Worm (Caenorhabditis elegans): ENCODE measurements around the gene F36H5.13.
A peak's percentile ranks its signal among the peaks of the same experiment; 100 is the strongest.

The F36H5.13 gene

DNA sequence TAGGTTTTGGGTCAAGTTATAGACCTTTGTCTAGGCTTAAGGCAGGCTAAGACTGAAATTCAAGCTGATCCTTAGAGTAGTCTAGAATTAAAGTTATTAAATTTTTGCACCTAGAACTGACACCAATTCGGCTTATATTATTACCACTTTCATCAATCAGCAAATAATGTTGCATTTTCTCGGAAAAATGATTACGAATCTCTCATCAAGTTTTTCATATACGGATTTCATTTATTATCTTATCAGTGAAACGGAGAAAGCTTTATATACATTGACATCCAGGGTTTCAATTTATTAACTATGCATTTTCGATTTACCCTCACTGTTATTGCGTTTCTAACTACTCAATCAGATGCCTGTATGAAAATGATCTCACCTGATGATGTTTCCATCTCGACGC lies 9.1 kb downstream of the F36H5.13 start, which contains the start of gene K07G6.1:
K07G6.1 (plus strand) TSS at position 301 of the 400 bp plus-strand sequence.
- TF ChIP-seq klf-2 (GFP tag; conservative IDR thresholded peaks at IDR 0.05), result no peak
- TF ChIP-seq ref-1 (GFP tag; conservative IDR thresholded peaks at IDR 0.05), result no peak
- TF ChIP-seq flt-1 (GFP tag; IDR thresholded peaks at IDR 0.05), result no peak
- no peak for TF ChIP-seq ztf-29 (GFP tag; IDR thresholded peaks at IDR 0.05)
- no peak for TF ChIP-seq T22C8.4 (GFP tag; IDR thresholded peaks at IDR 0.05)
- no peak for TF ChIP-seq cog-1 (tag; optimal IDR thresholded peaks at IDR 0.05)
- no peak for TF ChIP-seq ztf-23 (GFP tag; IDR thresholded peaks at IDR 0.05)
- no peak for TF ChIP-seq tab-1 (GFP tag; IDR thresholded peaks at IDR 0.05)
- no peak for TF ChIP-seq med-1 (GFP tag; optimal IDR thresholded peaks at IDR 0.05; ENCODE audit: insufficient read depth)

DNA sequence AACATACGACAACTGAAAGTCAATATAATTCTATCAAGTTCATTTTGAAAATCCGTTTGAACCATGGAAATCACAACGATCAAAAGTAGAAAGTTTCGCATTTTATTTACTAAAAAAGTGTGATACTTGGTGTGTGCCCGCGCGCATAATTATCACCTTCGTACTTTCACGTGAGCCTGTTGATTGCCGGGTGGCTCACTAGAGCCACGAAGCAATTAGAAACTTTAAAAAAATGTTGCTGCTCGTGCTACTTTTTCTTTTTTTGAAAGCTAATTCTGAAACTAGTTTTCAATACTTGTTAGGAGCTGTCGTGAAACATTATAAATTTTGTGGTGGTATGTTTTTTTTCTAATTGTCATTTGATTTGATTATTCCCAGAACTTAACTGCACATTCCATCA lies 11.5 kb downstream of the F36H5.13 start, which contains the start of the genes irld-9 and irld-33:
irld-9 (minus strand) TSS at position 101 of the 400 bp plus-strand sequence.
irld-33 (plus strand) TSS at position 209 of the 400 bp plus-strand sequence.
- TF ChIP-seq tab-1 (GFP tag; IDR thresholded peaks at IDR 0.05) (no peak), ztf-23 (GFP tag; IDR thresholded peaks at IDR 0.05) (no peak), ref-1 (GFP tag; conservative IDR thresholded peaks at IDR 0.05) (no peak), med-1 (GFP tag; optimal IDR thresholded peaks at IDR 0.05; ENCODE audit: insufficient read depth) (no peak)

DNA sequence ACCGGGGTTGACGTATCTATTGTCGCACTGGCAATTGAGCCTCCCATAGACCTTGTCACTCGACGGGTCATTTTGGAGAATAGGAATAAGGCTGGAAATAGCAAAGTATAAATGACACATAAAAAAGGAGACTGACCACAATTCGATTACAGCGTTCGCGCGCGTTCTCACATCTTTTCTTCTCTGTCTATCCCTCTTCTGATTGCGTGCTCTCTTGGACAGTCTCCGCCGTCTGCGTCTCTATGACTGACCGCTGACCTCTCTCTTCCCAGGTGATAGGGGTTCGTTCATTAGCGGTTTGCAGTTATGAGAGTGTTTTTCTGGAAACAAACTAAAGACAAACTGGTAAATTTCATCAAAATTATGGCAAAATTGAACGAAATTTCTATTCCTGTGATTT lies 14.0 kb downstream of the F36H5.13 start, which contains the start of gene ceh-83:
ceh-83 (minus strand) TSS at position 181 of the 400 bp plus-strand sequence.
- TF ChIP-seq T22C8.4 (GFP tag; IDR thresholded peaks at IDR 0.05), result no peak
- TF ChIP-seq ref-1 (GFP tag; conservative IDR thresholded peaks at IDR 0.05), result no peak
- no peak for TF ChIP-seq ztf-29 (GFP tag; IDR thresholded peaks at IDR 0.05)

DNA sequence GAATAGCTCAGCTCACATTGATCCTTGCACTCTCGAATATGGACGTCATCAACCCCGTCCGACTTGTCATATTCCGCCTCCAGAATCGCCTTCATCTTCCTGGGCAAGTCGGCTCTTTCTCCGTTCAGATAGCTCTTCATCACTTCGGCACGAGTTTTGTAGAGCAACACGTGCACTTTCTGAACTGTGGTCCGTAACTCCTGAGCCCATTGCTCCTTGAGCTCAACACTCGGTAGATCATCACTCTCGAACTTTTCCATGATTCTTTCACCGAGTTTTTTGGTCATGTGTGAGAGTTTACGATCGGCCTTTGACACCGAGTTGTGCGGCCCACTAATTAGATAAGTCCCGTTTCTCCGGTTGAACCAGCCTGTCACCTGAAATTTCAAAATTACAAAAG lies 15.2 kb downstream of the F36H5.13 start:
- TF ChIP-seq ztf-23 (GFP tag; IDR thresholded peaks at IDR 0.05) (no peak), cog-1 (tag; optimal IDR thresholded peaks at IDR 0.05) (no peak), klf-2 (GFP tag; conservative IDR thresholded peaks at IDR 0.05) (no peak), med-1 (GFP tag; optimal IDR thresholded peaks at IDR 0.05; ENCODE audit: insufficient read depth) (no peak), flt-1 (GFP tag; IDR thresholded peaks at IDR 0.05) (no peak), ztf-29 (GFP tag; IDR thresholded peaks at IDR 0.05) (no peak), ref-1 (GFP tag; conservative IDR thresholded peaks at IDR 0.05) (no peak), T22C8.4 (GFP tag; IDR thresholded peaks at IDR 0.05) (no peak), tab-1 (GFP tag; IDR thresholded peaks at IDR 0.05) (no peak)

DNA sequence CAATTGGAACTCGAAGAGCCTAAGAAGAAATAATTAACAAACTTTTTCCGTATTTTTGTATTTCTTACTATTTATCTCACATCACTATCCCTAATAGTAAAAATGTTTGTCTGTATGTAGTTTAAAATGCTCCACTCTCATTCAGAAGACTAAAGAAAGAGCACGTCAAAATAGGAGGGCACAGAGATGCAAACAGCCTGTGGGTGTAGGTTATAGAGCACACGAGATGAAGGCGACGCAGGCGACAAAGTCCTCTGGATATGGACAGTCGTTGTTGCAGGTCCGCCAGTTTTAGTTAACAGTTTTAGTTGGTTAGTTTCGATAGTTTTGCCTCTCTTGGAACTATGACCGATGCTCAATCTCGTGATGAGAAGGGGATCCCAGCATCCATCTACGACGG lies 18.4 kb downstream of the F36H5.13 start, which contains the start of gene ceh-82:
ceh-82 (plus strand) TSS at position 301 of the 400 bp plus-strand sequence.
- no peak for TF ChIP-seq tab-1 (GFP tag; IDR thresholded peaks at IDR 0.05)
- no peak for TF ChIP-seq cog-1 (tag; optimal IDR thresholded peaks at IDR 0.05)
- TF ChIP-seq flt-1 (GFP tag; IDR thresholded peaks at IDR 0.05), result no peak
- no peak for TF ChIP-seq ztf-23 (GFP tag; IDR thresholded peaks at IDR 0.05)
- no peak for TF ChIP-seq ref-1 (GFP tag; conservative IDR thresholded peaks at IDR 0.05)
- TF ChIP-seq med-1 (GFP tag; optimal IDR thresholded peaks at IDR 0.05; ENCODE audit: insufficient read depth), result no peak
- TF ChIP-seq klf-2 (GFP tag; conservative IDR thresholded peaks at IDR 0.05), result no peak
- no peak for TF ChIP-seq T22C8.4 (GFP tag; IDR thresholded peaks at IDR 0.05)
- no peak for TF ChIP-seq ztf-29 (GFP tag; IDR thresholded peaks at IDR 0.05)

DNA sequence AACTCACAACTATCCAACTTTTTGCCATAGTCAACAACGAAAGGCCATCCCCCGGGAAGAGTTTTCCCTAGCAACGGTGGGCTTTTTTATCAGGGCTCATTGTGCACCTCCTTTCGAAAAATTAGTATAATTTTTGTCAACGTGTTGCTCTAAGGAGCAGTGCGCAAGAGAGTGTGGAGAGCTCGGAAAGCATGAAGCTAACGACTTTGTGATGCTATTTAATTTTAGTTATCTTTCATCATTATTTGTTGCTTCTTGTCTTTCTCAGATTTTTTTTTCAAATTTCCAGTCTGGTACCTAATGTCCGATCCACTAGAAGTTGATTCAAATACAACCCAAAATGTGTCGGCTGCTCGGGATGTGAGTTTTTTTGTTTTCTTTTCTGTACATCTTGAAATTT lies 20.2 kb downstream of the F36H5.13 start, which contains the start of gene ceh-81:
ceh-81 (plus strand) TSS at position 301 of the 400 bp plus-strand sequence.
- TF ChIP-seq ztf-23 (GFP tag; IDR thresholded peaks at IDR 0.05), result no peak
- no peak for TF ChIP-seq flt-1 (GFP tag; IDR thresholded peaks at IDR 0.05)
- no peak for TF ChIP-seq tab-1 (GFP tag; IDR thresholded peaks at IDR 0.05)
- TF ChIP-seq cog-1 (tag; optimal IDR thresholded peaks at IDR 0.05), result no peak
- no peak for TF ChIP-seq ref-1 (GFP tag; conservative IDR thresholded peaks at IDR 0.05)
- no peak for TF ChIP-seq klf-2 (GFP tag; conservative IDR thresholded peaks at IDR 0.05)
- no peak for TF ChIP-seq med-1 (GFP tag; optimal IDR thresholded peaks at IDR 0.05; ENCODE audit: insufficient read depth)
- no peak for TF ChIP-seq T22C8.4 (GFP tag; IDR thresholded peaks at IDR 0.05)
- no peak for TF ChIP-seq ztf-29 (GFP tag; IDR thresholded peaks at IDR 0.05)

DNA sequence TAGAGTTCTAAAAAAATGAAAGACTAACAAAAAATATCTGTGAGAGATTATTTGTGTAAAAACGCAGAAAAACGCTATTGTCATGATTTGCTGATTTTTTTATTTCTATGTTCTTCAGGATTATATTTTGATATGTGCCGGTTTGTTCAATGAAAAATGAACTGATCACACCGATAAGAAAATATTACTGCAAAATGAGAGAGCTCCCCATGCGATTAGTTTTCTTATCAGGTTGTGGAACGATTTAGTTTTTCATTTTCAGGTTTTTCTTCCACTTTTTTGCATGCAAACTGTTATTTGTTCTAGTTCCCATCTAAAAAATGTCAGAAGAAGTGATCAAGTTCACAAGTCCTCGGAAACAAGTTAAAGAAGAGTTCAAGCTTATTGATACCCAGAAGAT lies 22.1 kb downstream of the F36H5.13 start, which contains the start of gene btb-9:
btb-9 (plus strand) TSS at position 254 of the 400 bp plus-strand sequence.
- TF ChIP-seq ztf-23 (GFP tag; IDR thresholded peaks at IDR 0.05) (no peak), med-1 (GFP tag; optimal IDR thresholded peaks at IDR 0.05; ENCODE audit: insufficient read depth) (no peak), flt-1 (GFP tag; IDR thresholded peaks at IDR 0.05) (no peak), tab-1 (GFP tag; IDR thresholded peaks at IDR 0.05) (no peak), klf-2 (GFP tag; conservative IDR thresholded peaks at IDR 0.05) (no peak), ref-1 (GFP tag; conservative IDR thresholded peaks at IDR 0.05) (no peak), cog-1 (tag; optimal IDR thresholded peaks at IDR 0.05) (no peak), T22C8.4 (GFP tag; IDR thresholded peaks at IDR 0.05) (no peak), ztf-29 (GFP tag; IDR thresholded peaks at IDR 0.05) (no peak)

DNA sequence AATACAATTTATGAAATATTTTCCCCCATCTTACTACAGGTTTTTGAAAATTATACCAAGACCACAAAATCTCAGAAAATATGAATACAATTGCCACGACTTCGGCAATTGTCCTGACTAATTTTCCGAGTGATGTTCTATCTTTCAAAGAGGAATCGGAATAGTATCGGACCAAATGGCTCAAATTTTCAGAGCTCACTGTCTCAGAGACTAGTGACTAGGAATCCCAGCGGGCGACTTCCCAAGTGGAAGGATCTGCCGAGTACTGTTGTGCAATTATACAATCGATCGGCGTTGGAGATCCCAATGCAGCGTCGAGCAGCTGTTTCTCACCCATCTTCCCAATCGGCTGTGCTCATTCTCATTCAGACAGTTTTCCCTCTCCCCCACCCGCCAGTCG lies 24.6 kb downstream of the F36H5.13 start, which contains the start of gene F45C12.17:
F45C12.17 (plus strand) TSS at position 377 of the 400 bp plus-strand sequence.
- 0 out of 2 replicates have a peak, but pooled peaks have one; percentile 21 for TF ChIP-seq flt-1 (GFP tag; IDR thresholded peaks at IDR 0.05)
- TF ChIP-seq tab-1 (GFP tag; IDR thresholded peaks at IDR 0.05), result no peak

DNA sequence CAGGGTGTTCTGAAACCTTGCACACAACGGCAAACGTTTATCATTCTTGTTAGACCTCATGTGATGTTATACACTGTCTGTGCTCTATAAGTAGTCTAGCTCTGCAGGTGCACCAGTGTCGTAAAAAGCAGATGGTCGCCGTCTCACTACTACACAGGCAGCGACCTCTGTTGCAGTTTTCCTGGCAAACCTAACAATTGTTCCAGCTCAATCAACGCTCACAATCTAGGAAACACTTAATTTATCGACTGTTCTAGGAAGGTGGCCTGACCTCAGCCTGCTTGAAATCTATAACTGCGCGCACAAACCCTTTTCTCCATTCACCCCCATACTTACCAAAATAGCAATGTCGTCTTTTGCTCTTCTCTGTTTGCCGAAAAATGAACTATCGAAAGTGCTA lies 26.0 kb downstream of the F36H5.13 start, which contains the start of gene fbxb-11:
fbxb-11 (plus strand) TSS at position 301 of the 400 bp plus-strand sequence.
- TF ChIP-seq tab-1 (GFP tag; IDR thresholded peaks at IDR 0.05), result no peak
- TF ChIP-seq ztf-23 (GFP tag; IDR thresholded peaks at IDR 0.05), result no peak
- no peak for TF ChIP-seq cog-1 (tag; optimal IDR thresholded peaks at IDR 0.05)
- no peak for TF ChIP-seq T22C8.4 (GFP tag; IDR thresholded peaks at IDR 0.05)
- TF ChIP-seq klf-2 (GFP tag; conservative IDR thresholded peaks at IDR 0.05), result no peak
- no peak for TF ChIP-seq ztf-29 (GFP tag; IDR thresholded peaks at IDR 0.05)
- TF ChIP-seq flt-1 (GFP tag; IDR thresholded peaks at IDR 0.05), result no peak
- no peak for TF ChIP-seq ref-1 (GFP tag; conservative IDR thresholded peaks at IDR 0.05)
- TF ChIP-seq med-1 (GFP tag; optimal IDR thresholded peaks at IDR 0.05; ENCODE audit: insufficient read depth), result no peak

DNA sequence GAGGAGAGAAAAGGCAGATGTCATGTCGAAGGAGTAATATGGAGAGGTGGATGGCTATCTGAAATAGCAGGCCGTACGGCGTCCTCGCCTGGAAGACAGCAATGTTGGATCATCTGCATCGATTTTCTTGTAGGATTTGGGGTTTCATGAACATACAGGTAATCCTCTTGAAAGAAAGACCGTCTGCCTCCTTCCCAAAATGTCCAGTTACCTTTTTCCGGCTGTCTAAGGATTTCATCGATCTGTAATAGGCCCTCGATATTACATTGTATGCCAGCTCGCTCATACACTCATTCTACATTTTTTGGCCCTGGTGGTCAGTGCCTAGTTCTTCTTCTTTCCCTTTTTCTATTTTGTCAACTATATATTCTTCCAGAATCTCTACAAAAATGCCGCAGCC lies 27.9 kb downstream of the F36H5.13 start, which contains the start of the genes fbxb-5 and btb-8:
fbxb-5 (minus strand) TSS at position 101 of the 400 bp plus-strand sequence.
btb-8 (plus strand) TSS at position 377 of the 400 bp plus-strand sequence.
- no peak for TF ChIP-seq ref-1 (GFP tag; conservative IDR thresholded peaks at IDR 0.05)
- no peak for TF ChIP-seq T22C8.4 (GFP tag; IDR thresholded peaks at IDR 0.05)
- no peak for TF ChIP-seq ztf-23 (GFP tag; IDR thresholded peaks at IDR 0.05)

Measured in whole organism, midembryonic.